Worm (Caenorhabditis elegans) whole organism, late embryonic: ENCODE data around the gene K03B4.2.

Experiments used
- C38D4.7 ChIP-seq: fragments of 200-800 bp; sonication (Bioruptor generic); optimal IDR thresholded peaks from 2 replicates; lab custom pipeline; 2018; ENCODE audit warnings: mild to moderate bottlenecking, missing genetic modification characterization, moderate library complexity, missing compliant biosample characterization
- che-1 ChIP-seq: sonication (generic microtip); optimal IDR thresholded peaks from 2 replicates; lab custom pipeline; 2016; ENCODE audit warnings: mild to moderate bottlenecking, missing genetic modification characterization, missing compliant biosample characterization
- dmd-4 ChIP-seq: sonication (generic microtip); optimal IDR thresholded peaks from 2 replicates; lab custom pipeline; 2016; ENCODE audit warnings: borderline replicate concordance, missing genetic modification characterization, missing compliant biosample characterization
- fkh-10 ChIP-seq: fragments of 150-350 bp; optimal IDR thresholded peaks from 2 replicates; lab custom pipeline; 2014; ENCODE audit warnings: missing biosample characterization, missing genetic modification reagents, missing genetic modification characterization
- hlh-30 ChIP-seq: sonication (generic microtip); optimal IDR thresholded peaks from 2 replicates; lab custom pipeline; 2017; ENCODE audit warnings: antibody characterized with exemption, missing genetic modification characterization, missing compliant biosample characterization; ENCODE audit not compliant: insufficient read depth
- lin-11 ChIP-seq: fragments of 200-800 bp; sonication (Bioruptor generic); optimal IDR thresholded peaks from 2 replicates; lab custom pipeline; 2018; ENCODE audit warnings: mild to moderate bottlenecking, missing genetic modification characterization, missing compliant biosample characterization
- ztf-16 ChIP-seq: sonication (generic microtip); optimal IDR thresholded peaks from 2 replicates; lab custom pipeline; 2017; ENCODE audit warnings: missing genetic modification characterization, missing compliant biosample characterization

DNA sequence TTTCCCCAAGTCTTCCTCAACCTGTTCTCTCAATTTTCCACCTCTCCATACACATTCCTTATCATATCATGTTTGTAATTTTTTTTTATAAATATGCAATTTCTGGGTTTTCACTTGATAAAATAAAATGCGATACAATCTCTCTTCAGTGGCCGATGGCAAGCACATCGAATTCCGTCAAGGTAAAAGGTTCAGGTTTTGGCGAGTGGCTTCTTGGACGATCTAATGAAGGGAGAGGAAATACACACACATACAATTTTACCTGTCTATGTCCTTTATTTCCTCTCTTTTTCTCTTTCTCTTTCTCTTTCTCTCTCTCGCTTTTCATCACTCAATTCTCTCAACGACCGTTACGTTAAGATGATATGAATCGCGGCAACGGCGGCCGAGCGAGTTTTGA is 36.3 kb upstream of the K03B4.2 start:
- no peak for TF ChIP-seq lin-11 (tag; lab: Kevin White, UChicago)
- no peak for TF ChIP-seq che-1 (tag; lab: Kevin White, UChicago)
- TF ChIP-seq dmd-4 (tag; lab: Kevin White, UChicago) = no peak
- TF ChIP-seq C38D4.7 (GFP tag; lab: Kevin White, UChicago) = no peak
- TF ChIP-seq fkh-10 (GFP tag; lab: Kevin White, UChicago) = no peak
- no peak for TF ChIP-seq ztf-16
- TF ChIP-seq hlh-30 (tag; lab: Kevin White, UChicago) = no peak
